Worm (Caenorhabditis elegans): ENCODE data around the gene W07G1.7.

W07G1.7 gene

ce11 chrII:13951986-13952385, 14.2 kb downstream of the W07G1.7 start:
- TF ChIP-seq hlh-1 (tag; optimal IDR thresholded peaks at IDR 0.05): no peak
- TF ChIP-seq lin-13 (tag; optimal IDR thresholded peaks at IDR 0.05): no peak
- TF ChIP-seq bed-3 (GFP tag; optimal IDR thresholded peaks at IDR 0.05): no peak
- TF ChIP-seq nhr-12 (tag; optimal IDR thresholded peaks at IDR 0.05): no peak
- no peak for TF ChIP-seq snpc-4 (tag; optimal IDR thresholded peaks at IDR 0.05)
- no peak for TF ChIP-seq unc-62 (GFP tag; optimal IDR thresholded peaks at IDR 0.05)
- TF ChIP-seq mab-5 (tag; optimal IDR thresholded peaks at IDR 0.05): no peak
- no peak for TF ChIP-seq sem-2 (GFP tag; optimal IDR thresholded peaks at IDR 0.05)
- TF ChIP-seq nhr-28 (tag; optimal IDR thresholded peaks at IDR 0.05): no peak
- TF ChIP-seq ceh-83 (GFP tag; optimal IDR thresholded peaks at IDR 0.05): no peak
- no peak for TF ChIP-seq ceh-39 (tag; optimal IDR thresholded peaks at IDR 0.05)
- TF ChIP-seq flh-1 (GFP tag; optimal IDR thresholded peaks at IDR 0.05): no peak
- no peak for TF ChIP-seq ham-2 (GFP tag; optimal IDR thresholded peaks at IDR 0.05)
- no peak for TF ChIP-seq ztf-11 (tag; optimal IDR thresholded peaks at IDR 0.05)
- TF ChIP-seq ceh-43 (GFP tag; optimal IDR thresholded peaks at IDR 0.05): no peak

DNA sequence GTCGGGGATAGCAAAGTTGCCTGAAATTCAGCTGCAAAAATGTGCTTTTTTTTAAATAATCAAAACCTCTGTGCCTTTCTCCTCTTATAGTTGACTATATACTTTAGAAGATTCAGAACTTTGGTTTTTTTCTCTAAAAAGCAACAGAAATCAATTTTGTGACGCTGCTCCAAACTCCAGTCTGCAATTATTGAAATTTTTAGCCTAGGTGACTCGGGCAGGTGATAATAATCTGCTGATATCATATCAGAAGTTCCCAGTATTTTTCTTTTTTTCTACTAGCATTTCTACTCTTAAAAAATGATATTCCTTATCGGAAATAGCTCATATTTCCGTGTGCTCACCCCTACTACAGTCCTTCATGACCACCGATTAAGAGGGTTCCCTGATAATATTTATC, 16.9 kb downstream of the W07G1.7 start, which contains the start of gene sre-44:
sre-44 (plus strand) TSS at position 301 of the 400 bp plus-strand sequence.
- TF ChIP-seq nhr-76 (tag; optimal IDR thresholded peaks at IDR 0.05) (no peak), hlh-1 (tag; optimal IDR thresholded peaks at IDR 0.05) (no peak), ztf-11 (tag; optimal IDR thresholded peaks at IDR 0.05) (no peak), nhr-12 (tag; optimal IDR thresholded peaks at IDR 0.05) (no peak), ceh-83 (GFP tag; optimal IDR thresholded peaks at IDR 0.05) (no peak), lsy-2 (tag; optimal IDR thresholded peaks at IDR 0.05) (no peak), nhr-237 (tag; optimal IDR thresholded peaks at IDR 0.05) (no peak), ceh-43 (GFP tag; optimal IDR thresholded peaks at IDR 0.05) (no peak), nhr-2 (tag; optimal IDR thresholded peaks at IDR 0.05) (no peak), sem-2 (GFP tag; optimal IDR thresholded peaks at IDR 0.05) (no peak), ceh-39 (tag; optimal IDR thresholded peaks at IDR 0.05) (no peak), snpc-4 (tag; optimal IDR thresholded peaks at IDR 0.05) (no peak), unc-120 (tag; optimal IDR thresholded peaks at IDR 0.05; ENCODE audit: poor library complexity, severe bottlenecking) (no peak), bed-3 (GFP tag; optimal IDR thresholded peaks at IDR 0.05) (no peak), blmp-1 (tag; optimal IDR thresholded peaks at IDR 0.05) (no peak), tbx-8 (GFP tag; optimal IDR thresholded peaks at IDR 0.05) (no peak), unc-62 (GFP tag; optimal IDR thresholded peaks at IDR 0.05) (no peak), elt-1 (tag; optimal IDR thresholded peaks at IDR 0.05; ENCODE audit: borderline replicate concordance, insufficient read depth) (no peak)

DNA sequence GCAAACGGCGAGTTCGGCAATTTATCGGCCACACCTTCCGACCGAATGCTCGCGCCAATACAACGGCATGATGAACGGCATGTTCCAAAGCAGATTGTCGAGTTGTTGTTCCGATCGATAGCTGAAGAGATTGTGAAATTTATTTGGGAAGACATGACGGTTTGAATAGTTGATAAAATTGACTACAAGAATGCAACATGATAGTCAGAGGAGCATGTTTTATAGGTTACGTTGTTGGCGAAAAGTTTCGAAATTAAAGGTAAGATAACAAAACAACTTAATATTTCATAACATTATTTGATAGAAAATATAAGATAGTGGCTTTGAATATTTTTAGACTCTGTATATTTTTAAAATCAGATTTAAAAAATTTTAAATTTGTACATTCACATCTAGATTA, 20.6 kb downstream of the W07G1.7 start:
- TF ChIP-seq nhr-28 (tag; optimal IDR thresholded peaks at IDR 0.05) (no peak), flh-1 (GFP tag; optimal IDR thresholded peaks at IDR 0.05) (no peak), mab-5 (tag; optimal IDR thresholded peaks at IDR 0.05) (no peak), nhr-2 (tag; optimal IDR thresholded peaks at IDR 0.05) (no peak), M03D4.4 (tag; optimal IDR thresholded peaks at IDR 0.05) (no peak), unc-62 (GFP tag; optimal IDR thresholded peaks at IDR 0.05) (no peak), lin-13 (tag; optimal IDR thresholded peaks at IDR 0.05) (no peak), hlh-1 (tag; optimal IDR thresholded peaks at IDR 0.05) (no peak), elt-1 (tag; optimal IDR thresholded peaks at IDR 0.05; ENCODE audit: borderline replicate concordance, insufficient read depth) (no peak), ham-2 (GFP tag; optimal IDR thresholded peaks at IDR 0.05) (no peak), lin-32 (GFP tag; optimal IDR thresholded peaks at IDR 0.05) (no peak), sem-2 (GFP tag; optimal IDR thresholded peaks at IDR 0.05) (no peak), elt-3 (tag; optimal IDR thresholded peaks at IDR 0.05) (no peak), ces-1 (GFP tag; optimal IDR thresholded peaks at IDR 0.05) (no peak), cnd-1 (tag; optimal IDR thresholded peaks at IDR 0.05) (no peak), unc-120 (tag; optimal IDR thresholded peaks at IDR 0.05; ENCODE audit: poor library complexity, severe bottlenecking) (no peak), ceh-39 (tag; optimal IDR thresholded peaks at IDR 0.05) (no peak), lsy-2 (tag; optimal IDR thresholded peaks at IDR 0.05) (no peak)

ce11 chrII:13939531-13939930, 26.6 kb downstream of the W07G1.7 start, which contains the start of gene W07G1.1:
Gene W07G1.1, minus strand, starts transcription at chrII:13939631.
- TF ChIP-seq nhr-12 (tag; optimal IDR thresholded peaks at IDR 0.05): no peak
- no peak for TF ChIP-seq flh-1 (GFP tag; optimal IDR thresholded peaks at IDR 0.05)
- no peak for TF ChIP-seq blmp-1 (tag; optimal IDR thresholded peaks at IDR 0.05)
- no peak for TF ChIP-seq zip-8 (tag; optimal IDR thresholded peaks at IDR 0.05)
- TF ChIP-seq pha-4 (tag; optimal IDR thresholded peaks at IDR 0.05): no peak

ce11 chrII:13938290-13938689, 27.9 kb downstream of the W07G1.7 start:
- TF ChIP-seq cnd-1 (tag; optimal IDR thresholded peaks at IDR 0.05) (no peak), drap-1 (GFP tag; optimal IDR thresholded peaks at IDR 0.05) (no peak), mep-1 (tag; optimal IDR thresholded peaks at IDR 0.05) (no peak), sptf-1 (tag; optimal IDR thresholded peaks at IDR 0.05) (no peak)

All from whole organism, mixed stage, embryonic.